Fruit fly (Drosophila melanogaster): ENCODE measurements around the gene CG32579.

Gene CG32579

DNA sequence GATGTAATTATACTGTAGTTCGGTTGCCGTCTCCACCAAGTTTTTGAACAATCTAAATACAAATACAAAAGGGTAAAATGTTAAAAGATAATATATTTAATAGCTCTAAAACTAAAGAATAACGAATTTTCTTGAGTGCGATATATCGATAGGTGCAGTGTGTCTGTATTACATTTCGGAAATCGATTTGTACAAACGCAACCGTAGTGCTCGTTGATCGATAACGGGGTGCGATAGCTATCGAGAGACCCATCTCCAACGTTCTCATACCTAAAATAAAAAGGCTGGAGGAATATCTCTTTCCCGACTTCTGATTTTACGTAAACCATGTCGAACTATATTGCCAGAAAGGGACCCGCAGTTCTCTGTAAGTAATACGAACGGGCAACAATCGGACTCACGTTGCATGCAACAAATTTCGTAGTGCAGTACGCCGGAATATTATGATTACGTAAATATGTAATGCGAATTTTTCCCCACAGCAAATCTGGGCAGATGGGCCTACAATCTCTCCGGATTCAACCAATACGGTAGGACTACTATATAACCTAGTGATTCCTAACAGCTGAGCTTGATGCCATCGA is 36.9 kb upstream of the CG32579 start, which contains the start of gene UQCR-14 (continued):
- TF ChIP-seq CG16815 (GFP tag; optimal IDR thresholded peaks at IDR 0.05) (no peak), hbn (GFP tag; IDR thresholded peaks at IDR 0.05; ENCODE audit: partially characterized antibody) (peak; percentile 97), CG13287 (GFP tag; IDR thresholded peaks at IDR 0.05; ENCODE audit: partially characterized antibody) (peak; percentile 98), CG8290 (GFP tag; optimal IDR thresholded peaks at IDR 0.05) (peak; percentile 29), CG8290 (tag; optimal IDR thresholded peaks at IDR 0.05) (peak in 1 of 2 experiments; percentile 78), caup (GFP tag; optimal IDR thresholded peaks at IDR 0.05; ENCODE audit: severe bottlenecking) (peak; percentile 17), jumu (GFP tag; optimal IDR thresholded peaks at IDR 0.05) (no peak), slbo (GFP tag; IDR thresholded peaks at IDR 0.05) (peak; percentile 45; the same call in 1 of the 2 replicates), CrebB (tag; optimal IDR thresholded peaks at IDR 0.05) (no peak), CG18262 (tag; optimal IDR thresholded peaks at IDR 0.05) (peak; percentile 19), Gug (GFP tag; IDR thresholded peaks at IDR 0.05) (peak; percentile 13; the same call in 1 of the 4 replicates)

dm6 chrX:16288492-16288964 is 34.6 kb upstream of the CG32579 start, which contains the start of the genes CG32576 and caz:
Gene CG32576, minus strand, starts transcription at chrX:16288533.
Gene caz, plus strand, starts transcription at chrX:16288810.
- TF ChIP-seq bigmax (GFP tag; optimal IDR thresholded peaks at IDR 0.05) (no peak), bbx (GFP tag; IDR thresholded peaks at IDR 0.05; ENCODE audit: partially characterized antibody) (0 out of 2 replicates have a peak, but pooled peaks have one; percentile 47), CG17568 (GFP tag; optimal IDR thresholded peaks at IDR 0.05) (peak; percentile 27), TFAM (GFP tag; optimal IDR thresholded peaks at IDR 0.05) (no peak), pb (GFP tag; optimal IDR thresholded peaks at IDR 0.05) (no peak), sna (GFP tag; IDR thresholded peaks at IDR 0.05; ENCODE audit: partially characterized antibody) (peak; percentile 56; the same call in 1 of the 2 replicates), CG1647 (GFP tag; optimal IDR thresholded peaks at IDR 0.05) (no peak), CG8089 (GFP tag; optimal IDR thresholded peaks at IDR 0.05) (no peak), Myb (GFP tag; optimal IDR thresholded peaks at IDR 0.05) (peak; percentile 40), CG12071 (GFP tag; optimal IDR thresholded peaks at IDR 0.05) (no peak), Ets97D (GFP tag; optimal IDR thresholded peaks at IDR 0.05) (peak; percentile 29), CG10543 (GFP tag; optimal IDR thresholded peaks at IDR 0.05) (peak; percentile 74), CG32767 (GFP tag; IDR thresholded peaks at IDR 0.05) (0 out of 2 replicates have a peak, but pooled peaks have one; percentile 20), CG7839 (tag; optimal IDR thresholded peaks at IDR 0.05) (no peak), CG3726 (GFP tag; IDR thresholded peaks at IDR 0.05) (no peak), CG8944 (GFP tag; optimal IDR thresholded peaks at IDR 0.05) (no peak), vvl (GFP tag; IDR thresholded peaks at IDR 0.05) (no peak), CG14965 (GFP tag; optimal IDR thresholded peaks at IDR 0.05; ENCODE audit: borderline replicate concordance) (no peak), schlank (tag; optimal IDR thresholded peaks at IDR 0.05) (no peak), CG17385 (GFP tag; optimal IDR thresholded peaks at IDR 0.05) (peak; percentile 22), CG14441 (GFP tag; IDR thresholded peaks at IDR 0.05) (no peak), CG15073 (GFP tag; optimal IDR thresholded peaks at IDR 0.05) (no peak), CG9727 (GFP tag; optimal IDR thresholded peaks at IDR 0.05) (peak; percentile 26), Oli (tag; optimal IDR thresholded peaks at IDR 0.05) (no peak), CG15601 (tag; optimal IDR thresholded peaks at IDR 0.05) (peak; percentile 72), cg (GFP tag; optimal IDR thresholded peaks at IDR 0.05) (peak; percentile 54), CG8388 (GFP tag; optimal IDR thresholded peaks at IDR 0.05) (no peak), CG15269 (tag; optimal IDR thresholded peaks at IDR 0.05) (peak; percentile 22), D19B (GFP tag; optimal IDR thresholded peaks at IDR 0.05) (no peak), ewg (GFP tag; optimal IDR thresholded peaks at IDR 0.05) (no peak), CG3838 (GFP tag; optimal IDR thresholded peaks at IDR 0.05) (no peak), emc (GFP tag; optimal IDR thresholded peaks at IDR 0.05) (no peak), kay (GFP tag; optimal IDR thresholded peaks at IDR 0.05) (no peak), sd (tag; optimal IDR thresholded peaks at IDR 0.05) (peak; percentile 81), CG9437 (GFP tag; optimal IDR thresholded peaks at IDR 0.05) (no peak), CG14014 (GFP tag; IDR thresholded peaks at IDR 0.05) (no peak), CG1529 (GFP tag; optimal IDR thresholded peaks at IDR 0.05) (peak; percentile 25), CG9876 (GFP tag; optimal IDR thresholded peaks at IDR 0.05) (no peak)
